Worm (Caenorhabditis elegans): ENCODE measurements around the gene ugt-29.

ugt-29 gene

DNA sequence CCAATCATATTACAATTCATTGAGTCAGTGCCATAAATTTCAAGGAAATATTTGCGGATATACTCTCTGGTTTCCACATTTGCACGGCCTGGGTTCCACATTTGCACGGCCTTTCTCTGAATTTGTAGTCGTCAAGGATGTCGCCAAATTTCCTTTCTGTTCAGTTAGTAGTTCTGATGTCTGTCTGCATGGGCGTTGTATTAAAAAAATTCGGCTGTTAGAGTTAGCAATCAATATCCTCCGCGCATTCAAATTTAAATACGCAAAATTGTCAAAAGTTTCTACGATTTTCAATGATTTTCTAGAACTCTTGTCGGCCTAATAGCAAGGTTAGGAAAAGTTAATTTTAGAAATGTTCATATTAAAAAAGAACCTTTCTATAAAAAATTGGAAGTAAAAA, 3.5 kb downstream of the ugt-29 start, which contains the start of gene srj-52:
Gene srj-52, minus strand, starts transcription at position 101 of the 400 bp plus-strand sequence.
- no peak for TF ChIP-seq F13C5.2 (tag; optimal IDR thresholded peaks at IDR 0.05)
- no peak for TF ChIP-seq flt-1 (GFP tag; IDR thresholded peaks at IDR 0.05)
- no peak for TF ChIP-seq scrt-1 (GFP tag; IDR thresholded peaks at IDR 0.05)
- no peak for TF ChIP-seq aly-1 (tag; optimal IDR thresholded peaks at IDR 0.05)
- TF ChIP-seq hmbx-1 (tag; optimal IDR thresholded peaks at IDR 0.05): no peak
- no peak for TF ChIP-seq ets-7 (tag; optimal IDR thresholded peaks at IDR 0.05)
- no peak for TF ChIP-seq tbx-11 (GFP tag; IDR thresholded peaks at IDR 0.05)
- no peak for TF ChIP-seq tbx-37 (GFP tag; conservative IDR thresholded peaks at IDR 0.05)
- no peak for TF ChIP-seq hmg-4 (GFP tag; optimal IDR thresholded peaks at IDR 0.05)

DNA sequence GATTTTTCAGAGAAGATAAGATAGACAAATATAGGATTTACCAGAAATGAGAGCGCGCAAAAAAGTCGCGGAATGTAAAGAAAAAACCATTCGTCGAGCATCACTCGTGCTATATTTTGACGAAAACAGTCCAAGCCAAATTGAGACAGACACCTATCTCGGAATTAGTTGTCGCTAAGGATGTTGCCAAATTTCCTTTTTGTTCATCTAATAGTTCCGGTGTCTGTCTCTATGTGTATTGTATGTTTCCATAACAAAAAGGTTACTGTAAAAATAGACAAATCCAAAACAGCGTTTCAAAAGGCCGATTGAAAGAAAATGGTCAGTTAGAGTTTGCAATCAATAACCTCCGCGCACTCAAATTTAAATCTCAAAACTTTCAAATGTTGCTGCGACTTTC, 4.8 kb downstream of the ugt-29 start, which contains the start of gene srj-53:
Gene srj-53, minus strand, starts transcription at position 101 of the 400 bp plus-strand sequence.
- TF ChIP-seq pes-1 (GFP tag; IDR thresholded peaks at IDR 0.05) (no peak), ceh-36 (tag; optimal IDR thresholded peaks at IDR 0.05) (no peak), scrt-1 (GFP tag; IDR thresholded peaks at IDR 0.05) (no peak), F13C5.2 (tag; optimal IDR thresholded peaks at IDR 0.05) (no peak), tra-4 (tag; optimal IDR thresholded peaks at IDR 0.05) (no peak), ama-1 (optimal IDR thresholded peaks at IDR 0.05) (no peak), hmg-4 (GFP tag; optimal IDR thresholded peaks at IDR 0.05) (no peak), B0310.2 (tag; optimal IDR thresholded peaks at IDR 0.05) (no peak), hnd-1 (tag; optimal IDR thresholded peaks at IDR 0.05) (no peak), ceh-13 (GFP tag; optimal IDR thresholded peaks at IDR 0.05) (no peak), aly-1 (tag; optimal IDR thresholded peaks at IDR 0.05) (no peak), hmbx-1 (tag; optimal IDR thresholded peaks at IDR 0.05) (no peak), tbx-37 (GFP tag; conservative IDR thresholded peaks at IDR 0.05) (no peak), ets-7 (tag; optimal IDR thresholded peaks at IDR 0.05) (no peak), flt-1 (GFP tag; IDR thresholded peaks at IDR 0.05) (no peak), sea-1 (GFP tag; conservative IDR thresholded peaks at IDR 0.05) (no peak), tbx-11 (GFP tag; IDR thresholded peaks at IDR 0.05) (no peak)

DNA sequence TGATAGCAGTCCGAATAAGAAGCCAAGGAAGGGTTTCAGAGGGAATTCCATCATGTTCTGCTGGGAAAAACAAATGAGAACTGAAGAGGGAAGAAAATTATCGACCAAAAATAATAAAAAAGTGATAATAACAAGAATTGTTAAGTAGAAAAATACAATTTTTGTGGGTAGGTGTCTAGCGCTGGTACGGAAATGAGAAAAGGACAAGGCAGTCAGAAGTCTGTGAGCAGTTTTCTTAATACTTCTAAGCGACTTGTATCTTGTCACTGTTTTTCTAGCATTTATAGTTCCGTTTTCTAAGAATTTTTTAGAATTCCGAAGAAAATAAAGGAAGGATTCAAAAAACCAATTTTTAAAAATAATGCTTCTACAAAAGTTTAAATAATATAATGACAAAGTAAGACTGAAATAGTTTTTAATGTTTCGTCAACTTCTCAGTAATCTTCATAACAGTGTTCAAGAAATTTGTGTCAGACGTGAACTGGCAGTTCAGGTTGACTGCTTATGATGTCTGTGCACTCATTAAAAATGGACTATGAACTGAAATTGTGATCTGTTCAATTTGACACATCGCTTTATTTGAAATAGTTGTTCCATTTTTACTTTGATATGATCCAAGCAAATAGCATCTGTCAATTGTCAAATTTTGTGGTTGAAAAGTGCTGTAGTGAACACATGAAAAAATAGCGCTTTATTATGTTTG, 6.5 kb downstream of the ugt-29 start, which contains the start of gene srx-4:
Gene srx-4, minus strand, starts transcription at position 51 of the 703 bp plus-strand sequence.
- no peak for TF ChIP-seq ama-1 (optimal IDR thresholded peaks at IDR 0.05)
- no peak for TF ChIP-seq flt-1 (GFP tag; IDR thresholded peaks at IDR 0.05)
- no peak for TF ChIP-seq ceh-13 (GFP tag; optimal IDR thresholded peaks at IDR 0.05)
- TF ChIP-seq hmg-4 (GFP tag; optimal IDR thresholded peaks at IDR 0.05): no peak
- TF ChIP-seq F13C5.2 (tag; optimal IDR thresholded peaks at IDR 0.05): no peak
- no peak for TF ChIP-seq hmbx-1 (tag; optimal IDR thresholded peaks at IDR 0.05)
- TF ChIP-seq hnd-1 (tag; optimal IDR thresholded peaks at IDR 0.05): no peak

DNA sequence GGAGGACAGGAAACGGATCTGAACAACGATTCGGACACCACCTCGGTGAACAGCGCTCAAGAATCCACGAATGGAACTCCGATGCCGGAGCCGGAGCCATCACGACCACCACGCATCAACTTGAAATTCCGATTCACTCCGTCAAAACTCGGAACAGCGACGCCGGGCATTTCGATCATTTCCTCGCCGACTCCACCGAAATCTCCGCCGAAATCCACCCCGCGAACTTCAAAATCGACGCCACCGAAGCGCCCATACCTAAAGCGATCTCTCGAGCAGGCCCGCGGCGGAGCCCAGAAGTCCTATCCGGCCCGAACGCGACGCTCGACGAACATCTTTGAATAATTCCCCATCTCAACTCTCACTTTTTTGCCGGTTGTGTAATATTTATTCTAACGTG, 9.9 kb downstream of the ugt-29 start:
- TF ChIP-seq ama-1 (optimal IDR thresholded peaks at IDR 0.05) (no peak), tbx-37 (GFP tag; conservative IDR thresholded peaks at IDR 0.05) (no peak), F13C5.2 (tag; optimal IDR thresholded peaks at IDR 0.05) (no peak), pes-1 (GFP tag; IDR thresholded peaks at IDR 0.05) (no peak), scrt-1 (GFP tag; IDR thresholded peaks at IDR 0.05) (no peak), tra-4 (tag; optimal IDR thresholded peaks at IDR 0.05) (no peak), hmg-4 (GFP tag; optimal IDR thresholded peaks at IDR 0.05) (no peak), ets-7 (tag; optimal IDR thresholded peaks at IDR 0.05) (no peak), flt-1 (GFP tag; IDR thresholded peaks at IDR 0.05) (no peak), aly-1 (tag; optimal IDR thresholded peaks at IDR 0.05) (no peak), ceh-13 (GFP tag; optimal IDR thresholded peaks at IDR 0.05) (no peak), tbx-11 (GFP tag; IDR thresholded peaks at IDR 0.05) (no peak), ceh-36 (tag; optimal IDR thresholded peaks at IDR 0.05) (no peak), B0310.2 (tag; optimal IDR thresholded peaks at IDR 0.05) (no peak), sea-1 (GFP tag; conservative IDR thresholded peaks at IDR 0.05) (no peak), hnd-1 (tag; optimal IDR thresholded peaks at IDR 0.05) (no peak), hmbx-1 (tag; optimal IDR thresholded peaks at IDR 0.05) (no peak)

DNA sequence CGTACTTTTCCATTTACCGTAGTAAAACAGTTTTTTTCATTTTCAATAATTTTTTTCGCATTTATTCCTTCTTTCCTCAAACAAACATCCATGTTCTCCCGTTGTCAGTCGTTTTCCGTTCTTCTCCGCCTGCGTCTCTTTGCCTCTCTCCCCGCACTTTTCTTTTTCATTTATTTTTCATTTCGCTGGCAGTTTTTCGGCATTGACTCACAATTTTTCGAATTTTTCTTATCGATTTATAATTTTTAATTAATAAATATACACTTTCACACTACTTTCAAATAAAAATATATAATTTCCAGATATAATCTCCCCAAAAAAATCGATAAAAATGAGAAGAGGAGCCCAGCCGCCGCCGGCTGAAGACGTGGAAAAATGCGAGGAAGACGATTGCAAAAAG, 12.0 kb downstream of the ugt-29 start, which contains the start of gene H25P19.1:
Gene H25P19.1, plus strand, starts transcription at position 301 of the 400 bp plus-strand sequence.
- no peak for TF ChIP-seq sea-1 (GFP tag; conservative IDR thresholded peaks at IDR 0.05)
- TF ChIP-seq tra-4 (tag; optimal IDR thresholded peaks at IDR 0.05): no peak
- TF ChIP-seq flt-1 (GFP tag; IDR thresholded peaks at IDR 0.05): no peak

DNA sequence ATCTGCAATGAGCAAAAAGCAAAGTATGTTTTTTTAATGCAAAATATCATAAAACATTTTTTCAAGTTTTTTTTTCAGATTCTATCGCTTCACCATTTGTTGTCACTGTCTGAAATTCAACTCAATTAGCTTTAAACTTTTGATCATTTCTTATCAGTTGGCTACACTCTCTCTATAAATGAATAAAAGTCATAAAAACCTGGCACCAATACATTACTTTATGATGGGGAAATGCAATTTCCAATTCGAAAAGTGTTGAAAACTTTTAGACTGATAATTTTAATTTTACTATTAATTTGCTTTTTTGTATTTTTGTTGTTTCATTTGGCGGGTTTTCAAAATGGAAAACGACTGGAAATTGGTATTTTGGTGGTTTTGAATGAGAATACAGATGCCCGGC, 15.5 kb downstream of the ugt-29 start, which contains the start of gene F31F4.1:
Gene F31F4.1, plus strand, starts transcription at position 203 of the 400 bp plus-strand sequence.
- TF ChIP-seq B0310.2 (tag; optimal IDR thresholded peaks at IDR 0.05) (no peak), sea-1 (GFP tag; conservative IDR thresholded peaks at IDR 0.05) (no peak), scrt-1 (GFP tag; IDR thresholded peaks at IDR 0.05) (no peak), ets-7 (tag; optimal IDR thresholded peaks at IDR 0.05) (no peak), tbx-37 (GFP tag; conservative IDR thresholded peaks at IDR 0.05) (no peak), F13C5.2 (tag; optimal IDR thresholded peaks at IDR 0.05) (no peak)

DNA sequence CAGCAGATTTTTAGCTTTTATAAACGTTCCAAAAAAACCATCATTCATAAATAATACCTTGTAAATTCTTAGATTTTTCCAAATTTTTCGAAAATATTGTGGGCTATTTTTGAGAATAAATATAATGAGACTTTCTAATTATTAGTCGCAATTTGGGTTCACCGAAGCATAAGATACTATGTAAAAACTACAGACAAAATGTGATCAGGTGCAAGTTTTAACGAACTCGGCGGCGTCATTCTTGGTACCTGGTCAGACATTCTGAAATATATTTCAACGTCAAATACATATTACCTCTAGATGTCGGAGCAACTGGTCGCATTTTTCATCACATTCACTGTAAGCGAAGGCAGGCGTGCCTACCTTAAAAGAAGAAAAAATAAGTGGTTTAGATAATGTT, 17.4 kb downstream of the ugt-29 start, which contains the start of gene srx-23:
Gene srx-23, plus strand, starts transcription at position 301 of the 400 bp plus-strand sequence.
- TF ChIP-seq pes-1 (GFP tag; IDR thresholded peaks at IDR 0.05) (no peak), F13C5.2 (tag; optimal IDR thresholded peaks at IDR 0.05) (no peak), hmbx-1 (tag; optimal IDR thresholded peaks at IDR 0.05) (no peak), flt-1 (GFP tag; IDR thresholded peaks at IDR 0.05) (no peak), ceh-36 (tag; optimal IDR thresholded peaks at IDR 0.05) (no peak), aly-1 (tag; optimal IDR thresholded peaks at IDR 0.05) (no peak), scrt-1 (GFP tag; IDR thresholded peaks at IDR 0.05) (no peak), ama-1 (optimal IDR thresholded peaks at IDR 0.05) (no peak), B0310.2 (tag; optimal IDR thresholded peaks at IDR 0.05) (no peak), tra-4 (tag; optimal IDR thresholded peaks at IDR 0.05) (no peak), hmg-4 (GFP tag; optimal IDR thresholded peaks at IDR 0.05) (no peak), tbx-37 (GFP tag; conservative IDR thresholded peaks at IDR 0.05) (no peak), tbx-11 (GFP tag; IDR thresholded peaks at IDR 0.05) (no peak), ets-7 (tag; optimal IDR thresholded peaks at IDR 0.05) (no peak), hnd-1 (tag; optimal IDR thresholded peaks at IDR 0.05) (no peak), ceh-13 (GFP tag; optimal IDR thresholded peaks at IDR 0.05) (no peak)
